Worm (Caenorhabditis elegans): ENCODE measurements around the gene sri-77.
A peak's percentile ranks its signal among the peaks of the same experiment; 100 is the strongest.
"Not testable (repeated sequence)": the region's sequence is repeated elsewhere in the genome, so short reads cannot be mapped to it uniquely, and the experiment has no call there.

The sri-77 gene

DNA sequence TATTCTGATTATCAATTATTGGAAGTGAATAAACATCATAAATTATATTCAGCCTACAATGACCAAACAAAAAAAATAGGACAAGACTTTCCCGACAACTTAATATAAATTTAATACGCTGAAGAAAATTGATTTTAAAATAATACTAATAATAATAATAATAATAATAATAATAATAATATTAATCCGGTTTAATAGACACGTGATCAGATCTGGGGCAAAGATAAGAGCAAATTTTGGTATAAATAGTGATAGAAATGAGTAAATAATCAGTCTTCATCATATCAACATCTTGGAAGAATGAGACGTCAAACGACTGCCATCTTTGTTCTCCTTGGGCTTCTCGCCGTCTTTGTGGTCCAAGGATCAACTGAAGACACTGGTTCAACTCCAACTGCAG, 13.9 kb upstream of the sri-77 start, which contains the start of gene msrp-6:
TSS of gene msrp-6 (plus strand) at position 301 of the 400 bp plus-strand sequence.
- TF ChIP-seq fkh-10 (GFP tag; optimal IDR thresholded peaks at IDR 0.05); efl-3 (GFP tag; optimal IDR thresholded peaks at IDR 0.05); efl-1 (optimal IDR thresholded peaks at IDR 0.05); efl-1 (GFP tag; optimal IDR thresholded peaks at IDR 0.05 in 1 of 2): not testable (repeated sequence)

DNA sequence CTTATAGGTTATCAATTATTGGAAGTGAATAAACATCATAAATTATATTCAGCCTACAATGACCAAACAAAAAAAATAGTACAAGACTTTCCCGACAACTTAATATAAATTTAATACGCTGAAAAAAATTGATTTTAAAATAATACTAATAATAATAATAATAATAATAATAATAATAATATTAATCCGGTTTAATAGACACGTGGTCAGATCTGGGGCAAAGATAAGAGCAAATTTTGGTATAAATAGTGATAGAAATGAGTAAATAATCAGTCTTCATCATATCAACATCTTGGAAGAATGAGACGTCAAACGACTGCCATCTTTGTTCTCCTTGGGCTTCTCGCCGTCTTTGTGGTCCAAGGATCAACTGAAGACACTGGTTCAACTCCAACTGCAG, 11.4 kb upstream of the sri-77 start, which contains the start of gene msrp-5:
TSS of gene msrp-5 (plus strand) at position 301 of the 400 bp plus-strand sequence.
- not testable (repeated sequence) for TF ChIP-seq nhr-84 (tag; optimal IDR thresholded peaks at IDR 0.05); ceh-63 (GFP tag; optimal IDR thresholded peaks at IDR 0.05); fkh-10 (GFP tag; optimal IDR thresholded peaks at IDR 0.05)

DNA sequence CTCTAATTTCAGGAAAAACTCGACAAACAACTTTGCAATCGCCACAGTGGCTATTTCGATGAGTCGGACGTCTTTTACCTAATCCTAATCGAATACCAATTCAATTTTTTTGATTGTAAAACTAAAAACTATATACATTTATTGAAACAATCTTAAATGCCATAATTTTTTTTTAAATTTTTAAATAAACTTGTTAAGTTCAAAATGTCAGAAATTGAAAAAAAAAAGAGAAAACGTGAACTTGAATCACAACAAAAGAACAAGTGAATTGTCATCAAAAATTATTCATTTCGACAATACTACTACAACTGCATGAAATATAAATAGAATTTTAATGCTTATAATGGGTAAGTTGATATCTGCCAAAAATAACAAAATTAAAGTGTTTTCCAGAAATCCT, 7.1 kb upstream of the sri-77 start, which contains the start of gene D2062.13:
TSS of gene D2062.13 (plus strand) at position 301 of the 400 bp plus-strand sequence.
- not testable (repeated sequence) for TF ChIP-seq zag-1 (tag; optimal IDR thresholded peaks at IDR 0.05); Y116A8C.19 (tag; optimal IDR thresholded peaks at IDR 0.05; ENCODE audit: borderline replicate concordance); skn-1 (tag; optimal IDR thresholded peaks at IDR 0.05)

DNA sequence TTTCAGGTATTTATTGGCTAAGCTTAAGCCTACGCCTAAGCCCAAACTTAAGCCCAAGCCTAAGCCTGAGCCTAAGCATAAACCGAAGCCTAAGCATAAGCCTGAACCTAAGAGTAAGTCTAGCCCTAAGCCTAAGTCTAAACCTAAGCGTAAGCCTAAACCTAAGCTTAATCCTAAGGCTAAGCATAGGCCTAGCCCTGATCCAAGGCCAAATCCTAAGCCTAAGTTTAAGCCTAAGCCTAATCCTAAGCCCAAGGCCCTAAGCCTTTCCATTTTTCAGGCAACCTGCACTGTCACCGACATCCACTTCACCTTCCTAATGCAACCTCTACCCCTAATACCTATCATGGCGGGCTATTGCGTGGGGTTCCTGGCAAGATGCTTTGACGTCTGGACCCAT, 5.8 kb upstream of the sri-77 start:
- TF ChIP-seq dpl-1 (GFP tag; optimal IDR thresholded peaks at IDR 0.05) (no peak), elt-2 (tag; optimal IDR thresholded peaks at IDR 0.05) (no peak), zip-4 (GFP tag; optimal IDR thresholded peaks at IDR 0.05) (no peak), C04F5.9 (tag; optimal IDR thresholded peaks at IDR 0.05) (no peak), unc-30 (tag; optimal IDR thresholded peaks at IDR 0.05) (no peak), snpc-4 (tag; optimal IDR thresholded peaks at IDR 0.05) (no peak)

DNA sequence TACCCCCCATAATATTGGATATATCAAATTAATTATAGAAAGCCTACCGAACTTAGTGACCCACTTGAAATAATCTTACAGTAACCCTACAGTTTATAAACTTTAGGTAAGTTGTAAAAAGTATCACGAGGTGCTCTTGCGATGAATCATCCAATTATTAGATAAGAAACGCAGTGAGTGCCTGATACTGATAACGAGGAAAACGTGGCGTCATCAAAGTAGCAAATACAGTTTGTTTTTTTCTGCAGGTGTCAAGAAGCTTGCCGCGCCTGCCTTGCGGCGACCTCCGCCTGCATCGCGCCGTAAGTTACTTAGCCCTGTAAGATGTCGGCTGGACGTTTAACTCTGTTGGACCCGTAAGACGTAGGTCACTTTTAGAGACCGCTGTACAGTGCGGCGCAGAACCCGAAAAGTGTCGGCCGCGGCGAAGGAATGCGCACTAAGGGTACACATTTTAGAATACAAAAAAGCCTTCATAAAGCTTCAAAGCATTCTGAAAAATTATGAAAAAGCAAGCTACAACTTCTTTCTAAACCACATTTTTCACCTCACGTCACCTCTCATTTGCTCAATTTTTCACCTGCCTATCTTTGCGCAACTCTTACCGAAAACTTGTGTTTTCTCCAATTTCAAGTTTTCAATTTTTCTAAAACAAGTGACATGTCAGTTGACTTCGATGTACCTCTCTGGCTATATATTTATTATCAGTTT, 5.1 kb upstream of the sri-77 start, which contains the start of gene sri-38:
TSS of gene sri-38 (plus strand) at position 661 of the 711 bp plus-strand sequence.
- no peak for TF ChIP-seq mdl-1 (tag; optimal IDR thresholded peaks at IDR 0.05)
- TF ChIP-seq C04F5.9 (tag; optimal IDR thresholded peaks at IDR 0.05), result no peak
- TF ChIP-seq ceh-8 (GFP tag; optimal IDR thresholded peaks at IDR 0.05), result no peak
- no peak for TF ChIP-seq egl-13 (tag; optimal IDR thresholded peaks at IDR 0.05)
- TF ChIP-seq hpl-2 (GFP tag; optimal IDR thresholded peaks at IDR 0.05), result no peak
- no peak for TF ChIP-seq unc-130 (tag; optimal IDR thresholded peaks at IDR 0.05)
- peak; percentile 98 for TF ChIP-seq elt-2 (tag; optimal IDR thresholded peaks at IDR 0.05)
- peak; percentile 53 for TF ChIP-seq jun-1 (tag; optimal IDR thresholded peaks at IDR 0.05)
- TF ChIP-seq elt-3 (tag; optimal IDR thresholded peaks at IDR 0.05), result no peak

DNA sequence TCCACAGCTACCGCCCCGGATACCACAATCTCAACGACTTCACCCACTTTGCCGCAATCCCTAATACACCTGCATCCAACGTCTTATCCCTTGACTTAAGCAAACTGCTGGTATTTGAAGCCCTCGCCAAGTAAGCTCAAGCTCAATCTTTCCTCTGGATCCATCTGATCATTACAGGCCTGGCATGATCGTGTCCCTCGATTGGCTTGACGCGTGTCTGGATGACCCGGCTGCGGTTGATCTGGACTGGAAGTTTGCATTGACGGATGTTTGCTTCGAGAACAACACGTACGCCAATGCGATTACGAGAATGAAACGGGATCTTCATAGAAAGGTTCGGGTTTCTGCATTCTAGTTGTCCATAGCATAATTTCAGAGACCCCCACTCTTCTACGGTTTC, 4.3 kb downstream of the sri-77 start:
- TF ChIP-seq zip-4 (GFP tag; optimal IDR thresholded peaks at IDR 0.05), result no peak
- no peak for TF ChIP-seq snu-23 (GFP tag; optimal IDR thresholded peaks at IDR 0.05)

DNA sequence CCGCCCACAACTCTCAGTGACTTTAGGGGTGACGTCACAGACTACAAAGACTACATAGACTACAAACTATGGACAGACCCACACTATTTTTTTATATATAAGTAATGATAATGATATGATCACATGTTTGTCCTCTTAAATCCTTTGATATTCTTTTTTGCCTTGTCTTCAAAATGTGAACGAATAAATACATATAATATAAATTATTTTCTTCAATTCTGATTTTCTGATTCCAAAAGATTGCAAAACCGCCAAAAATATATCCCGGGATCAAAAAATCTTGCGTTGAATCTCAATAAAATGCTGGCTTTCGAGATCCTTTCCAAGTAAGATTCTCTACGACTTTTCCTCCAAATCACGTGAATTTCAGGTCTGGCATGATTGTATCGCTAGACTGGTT, 5.0 kb downstream of the sri-77 start, which contains the start of gene F33H12.1:
TSS of gene F33H12.1 (plus strand) at position 301 of the 400 bp plus-strand sequence.
- TF ChIP-seq lsy-2 (tag; optimal IDR thresholded peaks at IDR 0.05); efl-1 (optimal IDR thresholded peaks at IDR 0.05); efl-1 (GFP tag; optimal IDR thresholded peaks at IDR 0.05 in 1 of 2); sox-4 (tag; optimal IDR thresholded peaks at IDR 0.05): not testable (repeated sequence)
